Worm (Caenorhabditis elegans) whole organism, dauer: Measurements from ENCODE around the gene K08D9.9.

Experiments used
- unc-62 ChIP-seq: sonication (generic microtip); optimal IDR thresholded peaks from 2 replicates; lab custom pipeline; 2017; ENCODE audit warnings: missing biosample characterization, missing genetic modification reagents, missing genetic modification characterization

Gene K08D9.9

DNA sequence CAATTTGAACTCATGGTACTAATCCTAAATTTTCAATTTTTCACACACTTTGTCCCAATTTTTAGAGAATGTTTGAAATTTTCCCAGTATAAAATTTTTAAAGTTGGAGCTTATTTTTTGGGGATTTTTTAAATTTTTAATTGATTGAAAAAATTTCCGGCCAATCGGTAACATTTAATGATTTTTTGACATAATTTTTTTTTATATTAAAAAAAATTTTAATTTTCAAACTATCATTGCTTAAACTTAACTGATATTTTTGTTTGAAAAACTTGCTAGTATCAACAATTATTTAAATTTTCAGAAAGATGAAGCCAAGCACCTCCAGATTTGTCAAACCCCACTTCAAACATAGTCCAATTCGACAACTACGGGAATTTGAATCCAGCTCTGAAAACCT lies 20.8 kb upstream of the K08D9.9 start, which contains the start of gene T28A11.22:
TSS of gene T28A11.22 (plus strand) at position 301 of the 400 bp plus-strand sequence.
- no peak for TF ChIP-seq unc-62 (GFP tag; lab: Kevin White, UChicago)

ce11 chrV:3256809-3257208 lies 20.3 kb upstream of the K08D9.9 start:
- TF ChIP-seq unc-62 (GFP tag; lab: Kevin White, UChicago) = no peak

DNA sequence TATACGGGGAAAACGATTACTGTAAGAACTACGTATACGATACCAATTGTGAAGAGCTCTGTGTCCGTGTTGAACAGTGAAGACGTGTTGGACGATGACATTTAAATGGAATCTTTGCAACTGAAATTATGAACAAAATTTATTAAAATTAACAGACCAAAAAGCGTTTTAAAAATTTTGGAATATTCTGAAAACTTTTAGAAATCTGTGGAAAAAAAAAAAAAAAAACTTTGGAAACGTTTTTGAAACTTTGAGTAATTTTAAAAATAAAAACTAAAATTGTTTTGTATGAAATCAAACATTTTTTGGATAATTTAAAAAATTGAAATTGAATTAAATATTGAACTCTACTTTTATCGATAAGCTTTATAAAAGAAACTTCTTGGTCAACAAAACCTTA lies 19.5 kb upstream of the K08D9.9 start, which contains the start of gene srt-63:
TSS of gene srt-63 (minus strand) at position 101 of the 400 bp plus-strand sequence.
- no peak for TF ChIP-seq unc-62 (GFP tag; lab: Kevin White, UChicago)

ce11 chrV:3250153-3250552 lies 13.6 kb upstream of the K08D9.9 start, which contains the start of gene T28A11.13:
Gene T28A11.13, minus strand, starts transcription at chrV:3250253.
- no peak for TF ChIP-seq unc-62 (GFP tag; lab: Kevin White, UChicago)

ce11 chrV:3247515-3247914 lies 11.0 kb upstream of the K08D9.9 start, which contains the start of gene srj-8:
Gene srj-8, plus strand, starts transcription at chrV:3247815.
- no peak for TF ChIP-seq unc-62 (GFP tag; lab: Kevin White, UChicago)

ce11 chrV:3244703-3245102 lies 8.2 kb upstream of the K08D9.9 start, which contains the start of gene srj-7:
Gene srj-7, plus strand, starts transcription at chrV:3245003.
- no peak for TF ChIP-seq unc-62 (GFP tag; lab: Kevin White, UChicago)

DNA sequence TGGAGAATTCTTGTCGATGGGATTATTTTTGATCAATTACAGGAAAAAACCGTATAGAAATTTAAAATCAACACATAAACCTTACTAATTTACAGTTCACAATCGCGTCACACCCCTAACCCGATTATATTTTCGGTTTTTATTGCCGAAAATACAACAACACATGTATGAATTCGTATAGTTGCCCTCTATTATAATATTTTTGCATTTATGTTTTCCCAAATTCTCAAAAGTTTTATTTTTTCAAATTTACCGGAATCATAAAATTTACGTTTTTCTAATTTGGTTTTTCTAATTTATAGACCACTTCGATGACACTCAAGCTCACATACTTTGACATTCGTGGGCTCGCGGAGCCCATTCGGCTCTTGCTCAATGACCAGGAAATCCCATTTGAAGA lies 6.5 kb upstream of the K08D9.9 start, which contains the start of gene gst-23:
TSS of gene gst-23 (plus strand) at position 301 of the 400 bp plus-strand sequence.
- TF ChIP-seq unc-62 (GFP tag; lab: Kevin White, UChicago) = no peak

DNA sequence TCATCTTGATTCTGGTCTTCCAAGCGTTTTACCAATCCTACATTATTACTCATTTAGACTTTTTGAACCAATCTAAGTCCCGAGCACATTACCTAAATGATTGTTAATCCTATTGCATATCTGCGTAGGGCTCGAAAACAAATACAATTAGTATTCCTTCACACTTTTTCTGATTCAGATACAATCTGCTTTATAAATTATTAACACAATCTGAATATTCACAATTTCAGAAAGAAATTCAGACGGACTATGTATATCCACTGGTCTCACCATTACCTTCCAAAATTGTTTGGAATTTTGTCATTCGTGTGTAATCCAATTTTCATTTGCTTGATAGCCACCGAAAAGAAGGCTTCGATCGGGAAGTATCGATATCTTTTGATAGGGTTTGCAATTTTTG lies 4.7 kb upstream of the K08D9.9 start, which contains the start of gene srj-11:
TSS of gene srj-11 (plus strand) at position 250 of the 400 bp plus-strand sequence.
- TF ChIP-seq unc-62 (GFP tag; lab: Kevin White, UChicago) = no peak

DNA sequence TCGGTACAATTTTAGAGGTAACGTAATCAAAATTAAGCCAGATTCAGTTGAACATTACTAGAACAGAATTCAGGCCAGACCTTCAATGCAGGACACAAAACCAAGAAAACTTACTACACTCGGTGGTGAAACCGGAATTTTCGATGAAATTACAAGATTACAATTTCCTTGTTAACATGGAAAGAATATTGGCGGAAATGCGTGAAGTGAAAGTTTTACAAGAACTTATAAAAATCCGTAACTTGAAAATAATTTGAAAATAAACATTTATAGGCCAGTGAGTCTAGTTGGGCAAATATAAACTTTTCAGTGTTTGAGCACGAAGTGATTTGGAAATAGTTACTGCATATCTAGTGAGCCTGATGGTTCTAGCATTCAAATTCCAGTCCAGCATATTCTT lies 1.6 kb downstream of the K08D9.9 start, which contains the start of gene K08D9.6:
TSS of gene K08D9.6 (minus strand) at position 101 of the 400 bp plus-strand sequence.
- TF ChIP-seq unc-62 (GFP tag; lab: Kevin White, UChicago) = no peak

- TF ChIP-seq unc-62 (GFP tag; lab: Kevin White, UChicago) = no peak
These were observed 5.9 kb downstream of the K08D9.9 start, which contains the start of gene K08D9.10 for ce11 chrV:3230597-3230996. Gene K08D9.10, plus strand, starts transcription at chrV:3230897.

DNA sequence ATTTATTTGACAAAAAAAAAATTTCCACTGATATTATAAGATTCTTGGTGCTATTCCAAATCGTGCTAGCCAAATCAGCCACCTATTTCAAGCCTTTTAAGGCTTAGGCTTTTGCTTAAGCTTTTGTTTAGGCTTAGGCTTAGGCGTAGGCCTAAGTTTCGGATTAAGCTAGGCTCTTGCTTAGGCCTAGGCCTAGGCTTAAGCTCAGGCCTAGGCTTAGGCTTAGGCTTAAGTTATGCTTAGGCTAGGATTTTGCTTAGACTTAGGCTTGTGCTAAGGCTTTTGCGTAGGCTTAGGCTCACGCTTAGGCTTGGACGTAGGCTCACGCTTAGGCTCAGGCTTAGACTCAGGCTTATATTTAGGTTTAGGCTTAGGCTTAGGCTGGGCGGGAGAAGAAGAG lies 6.4 kb downstream of the K08D9.9 start:
- TF ChIP-seq unc-62 (GFP tag; lab: Kevin White, UChicago) = no peak

ce11 chrV:3227373-3227772 lies 9.1 kb downstream of the K08D9.9 start, which contains the start of gene K08D9.2:
Gene K08D9.2, plus strand, starts transcription at chrV:3227673.
- no peak for TF ChIP-seq unc-62 (GFP tag; lab: Kevin White, UChicago)

ce11 chrV:3218604-3219003 lies 17.9 kb downstream of the K08D9.9 start:
- TF ChIP-seq unc-62 (GFP tag; lab: Kevin White, UChicago) = no peak

DNA sequence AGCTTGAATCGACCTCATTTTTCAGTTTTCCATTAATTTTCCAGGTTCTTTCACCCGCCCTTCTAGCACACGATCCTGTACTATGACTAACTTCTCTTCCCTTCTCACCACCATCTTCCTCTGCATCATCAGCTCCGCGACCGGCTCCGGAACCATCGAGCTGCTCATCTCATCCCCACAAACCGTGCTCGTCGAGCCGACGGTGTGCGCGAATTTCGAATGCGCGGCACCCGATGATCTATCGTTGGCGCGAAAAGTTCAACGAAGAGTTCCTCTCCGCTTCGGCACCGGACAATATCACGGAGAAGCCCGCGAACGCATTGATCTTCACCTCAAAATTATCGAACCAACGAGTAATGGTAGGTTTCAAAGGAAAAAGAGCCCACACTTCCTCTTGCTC lies 26.4 kb downstream of the K08D9.9 start, which contains the start of gene apx-1:
TSS of gene apx-1 (plus strand) at position 50 of the 400 bp plus-strand sequence.
- no peak for TF ChIP-seq unc-62 (GFP tag; lab: Kevin White, UChicago)

DNA sequence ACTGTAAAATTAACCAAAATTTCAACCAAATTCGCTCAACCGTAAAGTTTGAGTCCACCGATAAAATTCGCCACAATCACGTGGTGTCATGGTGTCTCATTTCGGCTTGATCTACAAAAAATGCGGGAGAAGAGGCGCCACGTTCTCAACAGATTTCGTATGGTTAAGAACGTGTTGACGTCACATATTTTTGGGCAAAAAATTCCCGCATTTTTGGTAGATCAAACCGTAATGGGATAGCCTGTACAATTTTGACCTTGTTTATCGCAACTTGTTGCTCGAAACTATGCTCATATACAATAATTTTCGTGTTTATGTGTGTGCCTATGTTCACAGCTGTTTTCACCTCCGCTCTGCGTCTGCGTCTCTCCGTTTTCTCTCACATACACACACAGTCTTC lies 27.6 kb downstream of the K08D9.9 start:
- no peak for TF ChIP-seq unc-62 (GFP tag; lab: Kevin White, UChicago)

DNA sequence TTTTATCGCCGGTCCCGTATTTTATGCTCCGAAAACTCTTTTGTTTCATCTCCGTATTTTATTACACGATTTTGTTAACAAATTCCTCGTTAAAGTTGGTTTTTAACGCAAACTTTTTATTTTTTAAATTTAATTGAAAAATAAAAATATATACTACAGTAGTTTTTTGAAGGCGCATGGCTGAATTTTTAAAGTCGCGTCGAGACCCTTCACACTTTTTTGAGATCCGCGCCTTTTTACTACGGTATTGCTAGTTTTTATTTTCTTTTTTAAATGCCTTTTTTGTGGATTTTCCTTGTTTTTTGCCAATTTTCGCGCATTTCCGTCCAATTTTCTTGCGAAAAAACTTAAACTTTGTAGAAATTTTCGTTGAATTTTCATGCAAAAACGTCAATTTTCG lies 32.1 kb downstream of the K08D9.9 start:
- no peak for TF ChIP-seq unc-62 (GFP tag; lab: Kevin White, UChicago)

ce11 chrV:3200323-3200722 lies 36.2 kb downstream of the K08D9.9 start, which contains the start of gene K08D9.4:
Gene K08D9.4, minus strand, starts transcription at chrV:3200423.
- no peak for TF ChIP-seq unc-62 (GFP tag; lab: Kevin White, UChicago)
